Fruit fly (Drosophila melanogaster) whole organism, embryonic: ENCODE data around the gene CkIIalpha-i3.

Source experiments
- Awh ChIP-seq: fragments of 200-800 bp; sonication (Bioruptor generic); IDR thresholded peaks from 2 replicates; pipeline ENCODE4, ENCODE4 v1.3.6; 2022; ENCODE audit warnings: missing biosample characterization, missing genetic modification characterization
- B-H1 ChIP-seq: fragments of 200-800 bp; sonication (Bioruptor generic); IDR thresholded peaks from 3 replicates; pipeline ENCODE4 v1.3.6; 2022; ENCODE audit warnings: missing biosample characterization, missing genetic modification characterization
- CG10462 ChIP-seq: fragments of 200-800 bp; sonication (Bioruptor generic); optimal IDR thresholded peaks from 2 replicates; lab custom pipeline; 2016; ENCODE audit warnings: missing biosample characterization, missing genetic modification characterization
- CG10543 ChIP-seq: fragments of 200-800 bp; sonication (Bioruptor generic); optimal IDR thresholded peaks from 3 replicates; lab custom pipeline; 2017; ENCODE audit warnings: missing biosample characterization, mild to moderate bottlenecking, missing genetic modification characterization, moderate library complexity
- CG10979 ChIP-seq: fragments of 200-800 bp; sonication (Bioruptor generic); optimal IDR thresholded peaks from 2 replicates; lab custom pipeline; 2018; ENCODE audit warnings: missing biosample characterization, mild to moderate bottlenecking, missing genetic modification characterization, moderate library complexity
- CG11398 ChIP-seq: fragments of 200-800 bp; sonication (Bioruptor generic); optimal IDR thresholded peaks from 2 replicates; lab custom pipeline; 2016; ENCODE audit warnings: missing biosample characterization, missing genetic modification characterization
- CG14441 ChIP-seq: fragments of 200-800 bp; sonication (Bioruptor generic); IDR thresholded peaks from 2 replicates; pipeline ENCODE4 v1.3.6; 2022; ENCODE audit warnings: missing biosample characterization, missing genetic modification characterization
- CG15514 ChIP-seq: fragments of 200-800 bp; sonication (Bioruptor generic); optimal IDR thresholded peaks from 3 replicates; lab custom pipeline; 2017; ENCODE audit warnings: missing biosample characterization, missing genetic modification characterization, mild to moderate bottlenecking, moderate library complexity, missing genetic modification reagents
- CG17612 ChIP-seq: fragments of 200-800 bp; sonication (Bioruptor generic); IDR thresholded peaks from 2 replicates; pipeline ENCODE4 v1.3.6; 2022; ENCODE audit warnings: missing biosample characterization, missing genetic modification characterization
- CG17912 ChIP-seq: fragments of 200-800 bp; sonication (Bioruptor generic); optimal IDR thresholded peaks from 2 replicates; lab custom pipeline; 2018; ENCODE audit warnings: missing biosample characterization, mild to moderate bottlenecking, missing genetic modification characterization
- CG2199 ChIP-seq: fragments of 200-800 bp; sonication (Bioruptor generic); IDR thresholded peaks from 3 replicates; pipeline ENCODE4 v1.3.6; 2022; ENCODE audit warnings: missing biosample characterization, missing genetic modification characterization
- CG2712 ChIP-seq: fragments of 200-800 bp; optimal IDR thresholded peaks from 3 replicates; lab custom pipeline; 2019; ENCODE audit warnings: missing biosample characterization, mild to moderate bottlenecking, missing genetic modification characterization, moderate library complexity
- CG3726 ChIP-seq: fragments of 200-800 bp; sonication (Bioruptor generic); IDR thresholded peaks from 3 replicates; pipeline ENCODE4, ENCODE4 v1.3.6; 2022; ENCODE audit warnings: missing biosample characterization, missing genetic modification characterization
- CG4282 ChIP-seq: fragments of 200-800 bp; sonication (Bioruptor generic); optimal IDR thresholded peaks from 2 replicates; lab custom pipeline; 2016; ENCODE audit warnings: missing biosample characterization, missing genetic modification characterization
- CG6254 ChIP-seq: fragments of 200-800 bp; sonication (Bioruptor generic); optimal IDR thresholded peaks from 3 replicates; lab custom pipeline; 2017; ENCODE audit warnings: mild to moderate bottlenecking, missing biosample characterization, missing genetic modification reagents, missing genetic modification characterization
- CG7271 ChIP-seq: fragments of 200-800 bp; sonication (Bioruptor generic); optimal IDR thresholded peaks from 2 replicates; lab custom pipeline; 2018; ENCODE audit warnings: missing biosample characterization, mild to moderate bottlenecking, missing genetic modification characterization, moderate library complexity
- CG7372 ChIP-seq: fragments of 200-800 bp; sonication (Bioruptor generic); IDR thresholded peaks from 2 replicates; pipeline ENCODE4 v1.3.6; 2022; ENCODE audit warnings: missing biosample characterization, missing genetic modification characterization
- D19A ChIP-seq: fragments of 200-800 bp; optimal IDR thresholded peaks from 3 replicates; lab custom pipeline; 2019; ENCODE audit warnings: missing biosample characterization, mild to moderate bottlenecking, missing genetic modification characterization, moderate library complexity
- Dref ChIP-seq: fragments of 200-800 bp; sonication (Bioruptor generic); IDR thresholded peaks from 2 replicates; pipeline ENCODE4 v1.3.6; 2022; ENCODE audit warnings: missing biosample characterization, missing genetic modification characterization
- Drgx ChIP-seq: fragments of 200-800 bp; sonication (Bioruptor generic); IDR thresholded peaks from 2 replicates; pipeline ENCODE4 v1.3.6; 2022; ENCODE audit warnings: missing biosample characterization, missing genetic modification characterization
- HLH3B ChIP-seq: fragments of 200-800 bp; sonication (Bioruptor generic); IDR thresholded peaks from 2 replicates; pipeline ENCODE4 v1.3.6; 2022; ENCODE audit warnings: missing biosample characterization, missing genetic modification characterization
- Mes4 ChIP-seq: fragments of 200-800 bp; sonication (Bioruptor generic); optimal IDR thresholded peaks from 2 replicates; lab custom pipeline; 2016; ENCODE audit warnings: missing biosample characterization, missing genetic modification characterization
- Nf-YA ChIP-seq: fragments of 200-800 bp; sonication (Bioruptor generic); IDR thresholded peaks from 2 replicates; pipeline ENCODE4 v1.3.6; 2022; ENCODE audit warnings: missing biosample characterization, missing genetic modification characterization
- Oaz ChIP-seq: fragments of 200-800 bp; sonication (Bioruptor generic); IDR thresholded peaks from 2 replicates; pipeline ENCODE4 v1.3.6; 2022; ENCODE audit warnings: missing biosample characterization, missing genetic modification characterization
- Oli ChIP-seq: fragments of 200-800 bp; sonication (Bioruptor generic); optimal IDR thresholded peaks from 2 replicates; lab custom pipeline; 2018; ENCODE audit warnings: missing biosample characterization, mild to moderate bottlenecking, missing genetic modification characterization, moderate library complexity
- Ravus ChIP-seq: fragments of 200-800 bp; sonication (Bioruptor generic); IDR thresholded peaks from 2 replicates; pipeline ENCODE4 v1.3.6; 2022; ENCODE audit warnings: missing biosample characterization, missing genetic modification characterization
- Side ChIP-seq: fragments of 200-800 bp; sonication (Bioruptor generic); optimal IDR thresholded peaks from 2 replicates; lab custom pipeline; 2016; ENCODE audit warnings: missing biosample characterization, missing genetic modification characterization
- TFAM ChIP-seq: fragments of 200-800 bp; sonication (Bioruptor generic); optimal IDR thresholded peaks from 2 replicates; lab custom pipeline; 2017; ENCODE audit warnings: missing biosample characterization, missing genetic modification characterization, inconsistent platforms
- Usf ChIP-seq: fragments of 200-800 bp; sonication (Bioruptor generic); optimal IDR thresholded peaks from 2 replicates; lab custom pipeline; 2017; ENCODE audit warnings: missing genotype, missing biosample characterization, missing genetic modification characterization
- chif ChIP-seq, 2 experiments: fragments of 200-800 bp; sonication (Bioruptor generic); optimal IDR thresholded peaks; 3 replicates each; lab custom pipeline; 2016; ENCODE audit warnings: missing biosample characterization in 2 of 2, missing genetic modification characterization in 2 of 2
- chm ChIP-seq: fragments of 200-800 bp; sonication (Bioruptor generic); IDR thresholded peaks from 2 replicates; pipeline ENCODE4 v1.3.6; 2022; ENCODE audit warnings: missing biosample characterization, missing genetic modification characterization
- dmrt11E ChIP-seq: fragments of 200-800 bp; sonication (Bioruptor generic); optimal IDR thresholded peaks from 3 replicates; lab custom pipeline; 2018; ENCODE audit warnings: missing biosample characterization, mild to moderate bottlenecking, missing genetic modification characterization, moderate library complexity
- ems ChIP-seq: fragments of 200-800 bp; sonication (Bioruptor generic); optimal IDR thresholded peaks from 3 replicates; lab custom pipeline; 2016; ENCODE audit warnings: missing biosample characterization, missing genetic modification characterization
- esg ChIP-seq: fragments of 200-800 bp; sonication (Bioruptor generic); conservative IDR thresholded peaks from 2 replicates; pipeline ENCODE4 v1.3.6; 2022; ENCODE audit warnings: missing biosample characterization, missing genetic modification characterization
- exex ChIP-seq: fragments of 200-800 bp; sonication (Bioruptor generic); optimal IDR thresholded peaks from 4 replicates; lab custom pipeline; 2018; ENCODE audit warnings: missing biosample characterization, mild to moderate bottlenecking, missing genetic modification characterization, moderate library complexity
- fd3F ChIP-seq: fragments of 200-800 bp; sonication (Bioruptor generic); optimal IDR thresholded peaks from 2 replicates; lab custom pipeline; 2018; ENCODE audit warnings: missing biosample characterization, mild to moderate bottlenecking, missing genetic modification characterization, moderate library complexity
- gcm2 ChIP-seq: fragments of 200-800 bp; sonication (Bioruptor generic); optimal IDR thresholded peaks from 2 replicates; lab custom pipeline; 2016; ENCODE audit warnings: missing biosample characterization, missing genetic modification characterization
- grau ChIP-seq: fragments of 200-800 bp; optimal IDR thresholded peaks from 3 replicates; lab custom pipeline; 2019; ENCODE audit warnings: missing biosample characterization, mild to moderate bottlenecking, missing genetic modification characterization, moderate library complexity
- gsb ChIP-seq: fragments of 200-800 bp; sonication (Bioruptor generic); IDR thresholded peaks from 2 replicates; pipeline ENCODE4 v1.3.6; 2022; ENCODE audit warnings: missing biosample characterization, missing genetic modification characterization
- h ChIP-seq: fragments of >200 bp; optimal IDR thresholded peaks from 2 replicates; lab custom pipeline; 2017
- lmd ChIP-seq: fragments of 200-800 bp; sonication (Bioruptor generic); IDR thresholded peaks from 2 replicates; pipeline ENCODE4 v1.3.6; 2022; ENCODE audit warnings: missing biosample characterization, missing genetic modification characterization
- mam ChIP-seq: fragments of 200-800 bp; sonication (Bioruptor generic); optimal IDR thresholded peaks from 3 replicates; lab custom pipeline; 2016; ENCODE audit warnings: missing biosample characterization, missing genetic modification characterization
- nom ChIP-seq: fragments of 200-800 bp; sonication (Bioruptor generic); optimal IDR thresholded peaks from 2 replicates; lab custom pipeline; 2017; ENCODE audit warnings: missing biosample characterization, missing genetic modification characterization, mild to moderate bottlenecking, moderate library complexity, missing genetic modification reagents
- oc ChIP-seq: fragments of 200-800 bp; sonication (Bioruptor generic); optimal IDR thresholded peaks from 2 replicates; lab custom pipeline; 2018; ENCODE audit warnings: missing biosample characterization, mild to moderate bottlenecking, missing genetic modification characterization, moderate library complexity
- pfk ChIP-seq: fragments of 200-800 bp; sonication (Bioruptor generic); optimal IDR thresholded peaks from 2 replicates; lab custom pipeline; 2018; ENCODE audit warnings: missing biosample characterization, mild to moderate bottlenecking, missing genetic modification characterization, moderate library complexity
- pros ChIP-seq: fragments of 200-800 bp; sonication (Bioruptor generic); optimal IDR thresholded peaks from 3 replicates; lab custom pipeline; 2019; ENCODE audit warnings: missing biosample characterization, mild to moderate bottlenecking, missing genetic modification characterization, moderate library complexity
- pum ChIP-seq: fragments of 200-800 bp; sonication (Bioruptor generic); optimal IDR thresholded peaks from 2 replicates; lab custom pipeline; 2016; ENCODE audit warnings: missing biosample characterization, missing genetic modification characterization
- scrt ChIP-seq: fragments of 200-800 bp; sonication (Bioruptor generic); optimal IDR thresholded peaks from 2 replicates; lab custom pipeline; 2018; ENCODE audit warnings: missing biosample characterization, mild to moderate bottlenecking, missing genetic modification characterization, moderate library complexity
- sens-2 ChIP-seq: fragments of 200-800 bp; sonication (Bioruptor generic); IDR thresholded peaks from 2 replicates; pipeline ENCODE4 v1.3.6; 2022; ENCODE audit warnings: missing biosample characterization, missing genetic modification characterization
- sob ChIP-seq: fragments of 200-800 bp; sonication (Bioruptor generic); IDR thresholded peaks from 2 replicates; pipeline ENCODE4 v1.3.6; 2022; ENCODE audit warnings: missing biosample characterization, missing genetic modification characterization
- sqz ChIP-seq: fragments of 200-800 bp; sonication (Bioruptor generic); optimal IDR thresholded peaks from 3 replicates; lab custom pipeline; 2018; ENCODE audit warnings: missing biosample characterization, mild to moderate bottlenecking, missing genetic modification characterization
- usp ChIP-seq: fragments of >200 bp; optimal IDR thresholded peaks from 2 replicates; lab custom pipeline; 2017; ENCODE audit warnings: missing biosample characterization, missing genetic modification characterization
- wek ChIP-seq: fragments of 200-800 bp; sonication (Bioruptor generic); optimal IDR thresholded peaks from 3 replicates; lab custom pipeline; 2018; ENCODE audit warnings: missing biosample characterization, mild to moderate bottlenecking, missing genetic modification characterization, moderate library complexity

Gene CkIIalpha-i3

DNA sequence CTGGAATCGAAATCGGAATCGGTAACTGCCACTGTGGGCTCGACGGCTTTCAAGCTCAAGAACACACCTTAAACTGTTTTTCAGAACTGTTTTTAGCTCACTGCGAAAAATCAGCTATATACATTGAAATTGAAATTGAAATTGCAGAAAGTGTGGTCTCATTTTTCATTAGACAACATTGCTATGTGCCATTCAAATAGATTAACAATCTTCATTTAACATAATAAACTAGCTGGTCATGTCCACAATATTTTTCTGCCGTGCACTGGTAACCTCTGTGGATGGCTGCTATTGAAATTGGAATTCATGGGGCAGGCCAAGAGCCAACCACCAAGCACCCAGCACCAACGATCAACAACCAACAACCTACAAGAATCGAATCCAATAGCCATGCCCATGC lies 25.5 kb upstream of the CkIIalpha-i3 start (continued):
- TF ChIP-seq Oaz (GFP tag; lab: Robert Waterston, UW) (no peak), sob (GFP tag; lab: Robert Waterston, UW) (no peak), lmd (GFP tag; lab: Robert Waterston, UW) (0 out of 2 replicates have a peak, but pooled peaks have one; percentile 16), HLH3B (GFP tag; lab: Robert Waterston, UW) (no peak), exex (no peak), CG6254 (GFP tag; lab: Kevin White, UChicago) (no peak), CG10462 (GFP tag; lab: Kevin White, UChicago) (no peak), CG11398 (GFP tag; lab: Kevin White, UChicago) (no peak), CG10979 (tag; lab: Kevin White, UChicago) (peak; percentile 54), TFAM (GFP tag; lab: Kevin White, UChicago) (no peak), pum (GFP tag; lab: Kevin White, UChicago) (no peak), usp (GFP tag; lab: Kevin White, UChicago) (no peak), Awh (no peak), CG7372 (GFP tag; lab: Robert Waterston, UW) (no peak), Dref (GFP tag; lab: Robert Waterston, UW) (no peak), CG15514 (GFP tag; lab: Kevin White, UChicago) (no peak), CG17612 (no peak), Nf-YA (GFP tag; lab: Robert Waterston, UW) (no peak), Drgx (peak; percentile 76), nom (GFP tag; lab: Kevin White, UChicago) (peak; percentile 6), CG2712 (tag; lab: Kevin White, UChicago) (peak; percentile 41), Mes4 (no peak), Usf (GFP tag; lab: Kevin White, UChicago) (no peak), CG14441 (GFP tag; lab: Robert Waterston, UW) (no peak), gcm2 (GFP tag; lab: Kevin White, UChicago) (no peak), chm (GFP tag; lab: Robert Waterston, UW) (peak; percentile 53; the same call in 1 of the 2 replicates), Side (GFP tag; lab: Kevin White, UChicago) (no peak), CG17912 (GFP tag; lab: Kevin White, UChicago) (no peak), dmrt11E (tag; lab: Kevin White, UChicago) (peak; percentile 51), CG4282 (no peak), CG10543 (no peak), Ravus (no peak), wek (GFP tag; lab: Kevin White, UChicago) (no peak), h (lab: Kevin White, UChicago) (no peak), sens-2 (GFP tag; lab: Robert Waterston, UW) (no peak), pfk (GFP tag; lab: Kevin White, UChicago) (no peak), Oli (tag; lab: Kevin White, UChicago) (no peak), CG7271 (tag; lab: Kevin White, UChicago) (no peak), oc (tag; lab: Kevin White, UChicago) (no peak), chif (GFP tag; optimal IDR thresholded peaks at IDR 0.05; lab: Kevin White, UChicago) (no peak), CG2199 (GFP tag; lab: Robert Waterston, UW) (no peak), gsb (no peak), ems (GFP tag; lab: Kevin White, UChicago) (no peak), sqz (GFP tag; lab: Kevin White, UChicago) (no peak), esg (GFP tag; lab: Robert Waterston, UW) (no peak), fd3F (GFP tag; lab: Kevin White, UChicago) (no peak), D19A (tag; lab: Kevin White, UChicago) (no peak), scrt (GFP tag; lab: Kevin White, UChicago) (no peak), grau (tag; lab: Kevin White, UChicago) (peak; percentile 18), CG3726 (GFP tag; lab: Robert Waterston, UW) (no peak), B-H1 (GFP tag; lab: Robert Waterston, UW) (no peak), mam (GFP tag; lab: Kevin White, UChicago) (no peak), pros (GFP tag; lab: Kevin White, UChicago) (no peak)
